Fruit fly (Drosophila melanogaster) whole organism, embryonic: ENCODE data around the gene CG14696.

Experiments
- CG10431 ChIP-seq: fragments of 200-800 bp; sonication (Bioruptor generic); optimal IDR thresholded peaks from 3 replicates; lab custom pipeline; 2018; ENCODE audit warnings: missing biosample characterization, mild to moderate bottlenecking, missing genetic modification characterization
- CG10543 ChIP-seq: fragments of 200-800 bp; sonication (Bioruptor generic); optimal IDR thresholded peaks from 3 replicates; lab custom pipeline; 2017; ENCODE audit warnings: missing biosample characterization, mild to moderate bottlenecking, missing genetic modification characterization, moderate library complexity
- CG10565 ChIP-seq: fragments of 200-800 bp; sonication (Bioruptor generic); optimal IDR thresholded peaks from 3 replicates; lab custom pipeline; 2016; ENCODE audit warnings: missing biosample characterization, mild to moderate bottlenecking, missing genetic modification characterization
- CG10959 ChIP-seq: fragments of 200-800 bp; sonication (Bioruptor generic); IDR thresholded peaks from 2 replicates; pipeline ENCODE4 v1.3.6; 2022; ENCODE audit warnings: missing biosample characterization, missing genetic modification characterization
- CG11093 ChIP-seq: fragments of 200-800 bp; sonication (Bioruptor generic); IDR thresholded peaks from 3 replicates; pipeline ENCODE4 v1.3.6; 2022; ENCODE audit warnings: missing biosample characterization, missing genetic modification characterization
- CG13424 ChIP-seq: fragments of 200-800 bp; sonication (Bioruptor generic); optimal IDR thresholded peaks from 2 replicates; lab custom pipeline; 2019; ENCODE audit warnings: missing biosample characterization, mild to moderate bottlenecking, missing genetic modification characterization, moderate library complexity
- CG14441 ChIP-seq: fragments of 200-800 bp; sonication (Bioruptor generic); IDR thresholded peaks from 2 replicates; pipeline ENCODE4 v1.3.6; 2022; ENCODE audit warnings: missing biosample characterization, missing genetic modification characterization
- CG15011 ChIP-seq: fragments of 200-800 bp; sonication (Bioruptor generic); optimal IDR thresholded peaks from 3 replicates; lab custom pipeline; 2018; ENCODE audit warnings: missing biosample characterization, mild to moderate bottlenecking, missing genetic modification characterization
- CG15269 ChIP-seq: fragments of 200-800 bp; sonication (Bioruptor generic); optimal IDR thresholded peaks from 2 replicates; lab custom pipeline; 2018; ENCODE audit warnings: missing biosample characterization, mild to moderate bottlenecking, missing genetic modification characterization, moderate library complexity
- CG2120 ChIP-seq: fragments of 200-800 bp; sonication (Bioruptor generic); optimal IDR thresholded peaks from 3 replicates; lab custom pipeline; 2016; ENCODE audit warnings: missing biosample characterization, missing genetic modification characterization
- CG30403 ChIP-seq: fragments of 200-800 bp; sonication (Bioruptor generic); optimal IDR thresholded peaks from 3 replicates; lab custom pipeline; 2016; ENCODE audit warnings: missing biosample characterization, missing genetic modification characterization
- CG31388 ChIP-seq: fragments of 200-800 bp; sonication (Bioruptor generic); optimal IDR thresholded peaks from 2 replicates; lab custom pipeline; 2016; ENCODE audit warnings: missing biosample characterization, missing genetic modification characterization
- CG4328 ChIP-seq: fragments of 200-800 bp; sonication (Bioruptor generic); optimal IDR thresholded peaks from 3 replicates; lab custom pipeline; 2017; ENCODE audit warnings: missing biosample characterization, missing genetic modification reagents, missing genetic modification characterization
- CG43689 ChIP-seq: fragments of 200-800 bp; sonication (Bioruptor generic); IDR thresholded peaks from 2 replicates; pipeline ENCODE4 v1.3.6; 2022; ENCODE audit warnings: missing biosample characterization, missing genetic modification characterization
- CG4404 ChIP-seq: fragments of 200-800 bp; sonication (Bioruptor generic); IDR thresholded peaks from 2 replicates; pipeline ENCODE4 v1.3.6; 2022; ENCODE audit warnings: missing biosample characterization, missing genetic modification characterization
- CG4617 ChIP-seq: fragments of 200-800 bp; sonication (Bioruptor generic); optimal IDR thresholded peaks from 3 replicates; lab custom pipeline; 2016; ENCODE audit warnings: missing biosample characterization, missing genetic modification characterization, borderline replicate concordance
- CG6175 ChIP-seq: fragments of 200-800 bp; sonication (Bioruptor generic); IDR thresholded peaks from 3 replicates; pipeline ENCODE4 v1.3.6; 2022; ENCODE audit warnings: missing biosample characterization, missing genetic modification characterization
- CG7372 ChIP-seq: fragments of 200-800 bp; sonication (Bioruptor generic); IDR thresholded peaks from 2 replicates; pipeline ENCODE4 v1.3.6; 2022; ENCODE audit warnings: missing biosample characterization, missing genetic modification characterization
- D19B ChIP-seq: fragments of 200-800 bp; sonication (Bioruptor generic); optimal IDR thresholded peaks from 2 replicates; lab custom pipeline; 2017; ENCODE audit warnings: missing biosample characterization, mild to moderate bottlenecking, missing genetic modification characterization
- HLH4C ChIP-seq: fragments of 200-800 bp; sonication (Bioruptor generic); IDR thresholded peaks from 3 replicates; pipeline ENCODE4 v1.3.6; 2022; ENCODE audit warnings: missing biosample characterization, missing genetic modification characterization; ENCODE audit not compliant: partially characterized antibody
- Hr3 ChIP-seq: fragments of 200-800 bp; sonication (Bioruptor generic); optimal IDR thresholded peaks from 3 replicates; lab custom pipeline; 2016; ENCODE audit warnings: missing biosample characterization, missing genetic modification characterization
- MBD-R2 ChIP-seq: fragments of 200-800 bp; sonication (Bioruptor generic); IDR thresholded peaks from 2 replicates; pipeline ENCODE4 v1.3.6; 2022; ENCODE audit warnings: missing biosample characterization, missing genetic modification characterization
- Med ChIP-seq: fragments of 200-800 bp; sonication (Bioruptor generic); peaks from one replicate; lab custom pipeline; 2016; ENCODE audit warnings: missing biosample characterization, missing genetic modification characterization, mild to moderate bottlenecking, inconsistent platforms, moderate library complexity
- Nf-YB ChIP-seq: fragments of 200-800 bp; sonication (Bioruptor generic); optimal IDR thresholded peaks from 3 replicates; lab custom pipeline; 2019; ENCODE audit warnings: missing biosample characterization, mild to moderate bottlenecking, missing genetic modification characterization, moderate library complexity
- Spps ChIP-seq: fragments of 200-800 bp; sonication (Bioruptor generic); optimal IDR thresholded peaks from 2 replicates; lab custom pipeline; 2018; ENCODE audit warnings: missing biosample characterization, mild to moderate bottlenecking, missing genetic modification characterization
- Sry-β ChIP-seq: fragments of 200-800 bp; sonication (Bioruptor generic); optimal IDR thresholded peaks from 2 replicates; lab custom pipeline; 2018; ENCODE audit warnings: missing biosample characterization, mild to moderate bottlenecking, missing genetic modification characterization, moderate library complexity
- amos ChIP-seq: fragments of 200-800 bp; sonication (Bioruptor generic); IDR thresholded peaks from 2 replicates; pipeline ENCODE4 v1.3.6; 2022; ENCODE audit warnings: missing biosample characterization, missing genetic modification characterization; ENCODE audit not compliant: partially characterized antibody
- aop ChIP-seq: fragments of 200-800 bp; sonication (Bioruptor generic); IDR thresholded peaks from 2 replicates; pipeline ENCODE4 v1.3.6; 2022; ENCODE audit warnings: missing biosample characterization, missing genetic modification characterization
- ato ChIP-seq: fragments of 200-800 bp; sonication (Bioruptor generic); IDR thresholded peaks from 2 replicates; pipeline ENCODE4 v1.3.6; 2022; ENCODE audit warnings: missing biosample characterization, missing genetic modification characterization; ENCODE audit not compliant: partially characterized antibody
- cato ChIP-seq: fragments of 200-800 bp; sonication (Bioruptor generic); optimal IDR thresholded peaks from 2 replicates; lab custom pipeline; 2016; ENCODE audit warnings: missing biosample characterization, missing genetic modification characterization, borderline replicate concordance
- chn ChIP-seq: fragments of 200-800 bp; sonication (Bioruptor generic); optimal IDR thresholded peaks from 2 replicates; lab custom pipeline; 2016; ENCODE audit warnings: missing biosample characterization, missing genetic modification characterization
- crol ChIP-seq: fragments of 200-800 bp; sonication (Bioruptor generic); IDR thresholded peaks from 2 replicates; pipeline ENCODE4 v1.3.6; 2022; ENCODE audit warnings: missing biosample characterization, missing genetic modification characterization
- gce ChIP-seq: fragments of 200-800 bp; sonication (Bioruptor generic); IDR thresholded peaks from 3 replicates; pipeline ENCODE4 v1.3.6; 2022; ENCODE audit warnings: missing biosample characterization, missing genetic modification characterization
- hbn ChIP-seq: fragments of 200-800 bp; sonication (Bioruptor generic); IDR thresholded peaks from 2 replicates; pipeline ENCODE4 v1.3.6; 2022; ENCODE audit warnings: missing biosample characterization, missing genetic modification characterization; ENCODE audit not compliant: partially characterized antibody
- hth ChIP-seq: fragments of >200 bp; optimal IDR thresholded peaks from 2 replicates; lab custom pipeline; 2017; ENCODE audit warnings: inconsistent platforms
- lbe ChIP-seq: fragments of 200-800 bp; sonication (Bioruptor generic); optimal IDR thresholded peaks from 2 replicates; lab custom pipeline; 2016; ENCODE audit warnings: missing biosample characterization, mild to moderate bottlenecking, missing genetic modification characterization
- nau ChIP-seq: fragments of 200-800 bp; sonication (Bioruptor generic); optimal IDR thresholded peaks from 3 replicates; lab custom pipeline; 2017; ENCODE audit warnings: missing biosample characterization, mild to moderate bottlenecking, missing genetic modification characterization, missing genetic modification reagents
- pnt ChIP-seq: fragments of 200-800 bp; sonication (Bioruptor generic); optimal IDR thresholded peaks from 3 replicates; lab custom pipeline; 2016; ENCODE audit warnings: missing biosample characterization, missing genetic modification characterization
- psq ChIP-seq: fragments of 200-800 bp; sonication (Bioruptor generic); optimal IDR thresholded peaks from 2 replicates; lab custom pipeline; 2017; ENCODE audit warnings: missing biosample characterization, missing genetic modification characterization
- ranshi ChIP-seq: fragments of 200-800 bp; sonication (Bioruptor generic); IDR thresholded peaks from 2 replicates; pipeline ENCODE4 v1.3.6; 2022; ENCODE audit warnings: missing biosample characterization, missing genetic modification characterization
- sens-2 ChIP-seq: fragments of 200-800 bp; sonication (Bioruptor generic); IDR thresholded peaks from 2 replicates; pipeline ENCODE4 v1.3.6; 2022; ENCODE audit warnings: missing biosample characterization, missing genetic modification characterization
- sim ChIP-seq: fragments of 200-800 bp; sonication (Bioruptor generic); IDR thresholded peaks from 2 replicates; pipeline ENCODE4 v1.3.6; 2022; ENCODE audit warnings: missing biosample characterization, missing genetic modification characterization
- tna ChIP-seq: fragments of 200-800 bp; sonication (Bioruptor generic); IDR thresholded peaks from 2 replicates; pipeline ENCODE4 v1.3.6; 2022; ENCODE audit warnings: missing biosample characterization, missing genetic modification characterization; ENCODE audit not compliant: partially characterized antibody
- ttk ChIP-seq: fragments of 200-800 bp; sonication (Bioruptor generic); IDR thresholded peaks from 2 replicates; pipeline ENCODE4 v2.1.2; 2022; ENCODE audit warnings: missing biosample characterization, missing genetic modification characterization
- tup ChIP-seq: fragments of 200-800 bp; sonication (Bioruptor generic); optimal IDR thresholded peaks from 2 replicates; lab custom pipeline; 2016; ENCODE audit warnings: missing biosample characterization, mild to moderate bottlenecking, missing genetic modification characterization, moderate library complexity
- twi ChIP-seq: fragments of 200-800 bp; optimal IDR thresholded peaks from 2 replicates; lab custom pipeline; 2019; ENCODE audit warnings: missing biosample characterization, mild to moderate bottlenecking, missing genetic modification characterization, moderate library complexity
- z ChIP-seq: fragments of 200-800 bp; sonication (Bioruptor generic); IDR thresholded peaks from 3 replicates; pipeline ENCODE4 v1.3.6; 2022; ENCODE audit warnings: missing biosample characterization, missing genetic modification characterization
- zf30C ChIP-seq: fragments of 200-800 bp; sonication (Bioruptor generic); optimal IDR thresholded peaks from 3 replicates; lab custom pipeline; 2018; ENCODE audit warnings: missing biosample characterization, mild to moderate bottlenecking, missing genetic modification characterization

Gene CG14696

dm6 chr3R:10875515-10876434 is 9.0 kb downstream of the CG14696 start, which contains the start of gene Sodh2 (continued):
- TF ChIP-seq pnt (GFP tag; lab: Kevin White, UChicago) (peak; percentile 31), CG4617 (GFP tag; lab: Kevin White, UChicago) (peak; percentile 17), amos (GFP tag; lab: Robert Waterston, UW) (no peak), CG2120 (peak; percentile 92), CG10543 (GFP tag; lab: Kevin White, UChicago) (peak; percentile 93), CG10565 (no peak), ranshi (peak; percentile 23), gce (GFP tag; lab: Robert Waterston, UW) (peak; percentile 42; the same call in 1 of the 3 replicates), CG11093 (GFP tag; lab: Robert Waterston, UW) (peak; percentile 52; the same call in 1 of the 3 replicates), aop (GFP tag; lab: Robert Waterston, UW) (no peak), Med (GFP tag; lab: Kevin White, UChicago) (peak; percentile 95), Sry-β (GFP tag; lab: Kevin White, UChicago) (peak; percentile 44), twi (tag; lab: Kevin White, UChicago) (peak; percentile 5), CG30403 (GFP tag; lab: Kevin White, UChicago) (peak; percentile 61), D19B (GFP tag; lab: Kevin White, UChicago) (peak; percentile 59), CG4328 (GFP tag; lab: Kevin White, UChicago) (peak; percentile 63), Nf-YB (GFP tag; lab: Kevin White, UChicago) (peak; percentile 66), ttk (GFP tag; lab: Robert Waterston, UW) (no peak), crol (GFP tag; lab: Robert Waterston, UW) (no peak), z (GFP tag; lab: Robert Waterston, UW) (0 out of 3 replicates have a peak, but pooled peaks have one; percentile 38), CG15269 (tag; lab: Kevin White, UChicago) (peak; percentile 81), CG4404 (GFP tag; lab: Robert Waterston, UW) (peak; percentile 37; the same call in 1 of the 2 replicates), sens-2 (GFP tag; lab: Robert Waterston, UW) (no peak), nau (GFP tag; lab: Kevin White, UChicago) (peak; percentile 72), MBD-R2 (GFP tag; lab: Robert Waterston, UW) (peak; percentile 47; the same call in 1 of the 2 replicates), CG6175 (peak; percentile 65; the same call in 1 of the 3 replicates), tup (GFP tag; lab: Kevin White, UChicago) (peak; percentile 27), ato (no peak), lbe (peak; percentile 86), sim (no peak; the same call in 1 of the 2 replicates), psq (no peak), Spps (tag; lab: Kevin White, UChicago) (peak; percentile 39), CG14441 (GFP tag; lab: Robert Waterston, UW) (peak; percentile 88), tna (no peak), CG13424 (tag; lab: Kevin White, UChicago) (peak; percentile 76), chn (GFP tag; lab: Kevin White, UChicago) (peak; percentile 22), CG7372 (GFP tag; lab: Robert Waterston, UW) (peak; percentile 46; the same call in 1 of the 2 replicates), CG10959 (GFP tag; lab: Robert Waterston, UW) (no peak), HLH4C (no peak), zf30C (peak; percentile 64), Hr3 (GFP tag; lab: Kevin White, UChicago) (peak; percentile 41), hth (lab: Kevin White, UChicago) (no peak), CG43689 (GFP tag; lab: Robert Waterston, UW) (no peak), hbn (GFP tag; lab: Robert Waterston, UW) (no peak), CG10431 (GFP tag; lab: Kevin White, UChicago) (peak; percentile 42), CG15011 (GFP tag; lab: Kevin White, UChicago) (peak; percentile 39), cato (GFP tag; lab: Kevin White, UChicago) (no peak), CG31388 (GFP tag; lab: Kevin White, UChicago) (no peak)
